Worm (Caenorhabditis elegans) whole organism, young adult: ENCODE data around the gene W08F4.5.
"Not testable (repeated sequence)": the region's sequence is repeated elsewhere in the genome, so short reads cannot be mapped to it uniquely, and the experiment has no call there.

Source experiments
- B0261.1 ChIP-seq: sonication (generic microtip); optimal IDR thresholded peaks from 2 replicates; lab custom pipeline; 2016; ENCODE audit warnings: mild to moderate bottlenecking, missing genetic modification characterization, moderate library complexity, missing compliant biosample characterization
- D2030.7 ChIP-seq: fragments of 200-800 bp; sonication (Bioruptor generic); IDR thresholded peaks from 2 replicates; pipeline ENCODE4 v1.3.6; 2022; ENCODE audit warnings: missing genetic modification reagents, missing genetic modification characterization, missing compliant biosample characterization
- F49E8.2 ChIP-seq: sonication (generic microtip); optimal IDR thresholded peaks from 3 replicates; lab custom pipeline; 2017; ENCODE audit warnings: missing genetic modification characterization, mild to moderate bottlenecking, missing compliant biosample characterization, antibody characterized with exemption, moderate library complexity; ENCODE audit not compliant: insufficient read depth
- F52B5.7 ChIP-seq: sonication (generic microtip); optimal IDR thresholded peaks from 2 replicates; lab custom pipeline; 2016; ENCODE audit warnings: mild to moderate bottlenecking, missing genetic modification characterization, missing compliant biosample characterization
- F55B11.4 ChIP-seq: sonication (generic microtip); optimal IDR thresholded peaks from 2 replicates; lab custom pipeline; 2016; ENCODE audit warnings: missing compliant biosample characterization, missing genetic modification characterization, borderline replicate concordance; ENCODE audit not compliant: insufficient read depth
- K12H6.12 ChIP-seq: fragments of 200-800 bp; sonication (Bioruptor generic); optimal IDR thresholded peaks from 2 replicates; lab custom pipeline; 2018; ENCODE audit warnings: mild to moderate bottlenecking, missing genetic modification characterization, missing compliant biosample characterization
- T07F8.4 ChIP-seq: sonication (generic microtip); optimal IDR thresholded peaks from 2 replicates; lab custom pipeline; 2016; ENCODE audit warnings: mild to moderate bottlenecking, missing genetic modification characterization, moderate library complexity, missing compliant biosample characterization
- T26A5.8 ChIP-seq: sonication (generic microtip); optimal IDR thresholded peaks from 2 replicates; lab custom pipeline; 2016; ENCODE audit warnings: missing genetic modification characterization, missing compliant biosample characterization
- Y56A3A.18 ChIP-seq: fragments of 200-800 bp; sonication (Bioruptor generic); IDR thresholded peaks from 2 replicates; pipeline ENCODE4 v1.3.6; 2022; ENCODE audit warnings: missing genetic modification reagents, missing genetic modification characterization, missing compliant biosample characterization
- Y95B8A.8 ChIP-seq: fragments of 200-800 bp; sonication (Bioruptor generic); IDR thresholded peaks from 2 replicates; pipeline ENCODE4 v1.3.6; 2022; ENCODE audit warnings: missing genetic modification reagents, missing genetic modification characterization, missing compliant biosample characterization
- ZK185.1 ChIP-seq: sonication (generic microtip); optimal IDR thresholded peaks from 2 replicates; lab custom pipeline; 2016; ENCODE audit warnings: mild to moderate bottlenecking, missing genetic modification characterization, missing compliant biosample characterization; ENCODE audit not compliant: poor library complexity, severe bottlenecking
- aptf-3 ChIP-seq: fragments of 200-800 bp; sonication (Bioruptor generic); IDR thresholded peaks from 2 replicates; pipeline ENCODE4 v1.3.6; 2022; ENCODE audit warnings: missing genetic modification characterization, missing compliant biosample characterization
- atf-7 ChIP-seq: sonication (generic microtip); optimal IDR thresholded peaks from 2 replicates; lab custom pipeline; 2017; ENCODE audit warnings: mild to moderate bottlenecking, missing genetic modification characterization, missing compliant biosample characterization
- attf-3 ChIP-seq: fragments of 200-800 bp; sonication (Bioruptor generic); conservative IDR thresholded peaks from 2 replicates; pipeline ENCODE4 v1.3.6; 2022; ENCODE audit warnings: missing genetic modification reagents, missing genetic modification characterization, missing compliant biosample characterization
- attf-5 ChIP-seq: fragments of 200-800 bp; sonication (Bioruptor generic); optimal IDR thresholded peaks from 2 replicates; lab custom pipeline; 2018; ENCODE audit warnings: mild to moderate bottlenecking, missing genetic modification characterization, missing compliant biosample characterization
- bed-2 ChIP-seq: fragments of 200-800 bp; sonication (Bioruptor generic); IDR thresholded peaks from 2 replicates; pipeline ENCODE4 v1.3.6; 2022; ENCODE audit warnings: missing genetic modification reagents, missing genetic modification characterization, missing compliant biosample characterization
- ceh-100 ChIP-seq: fragments of 200-800 bp; sonication (Bioruptor generic); IDR thresholded peaks from 2 replicates; pipeline ENCODE4 v1.3.6; 2022; ENCODE audit warnings: missing genetic modification reagents, missing genetic modification characterization, missing compliant biosample characterization
- ceh-79 ChIP-seq: sonication (generic microtip); optimal IDR thresholded peaks from 2 replicates; lab custom pipeline; 2017; ENCODE audit warnings: mild to moderate bottlenecking, missing genetic modification characterization, missing compliant biosample characterization
- ceh-91 ChIP-seq: fragments of 200-800 bp; sonication (Bioruptor generic); IDR thresholded peaks from 2 replicates; pipeline ENCODE4 v1.3.6; 2022; ENCODE audit warnings: missing genetic modification reagents, missing genetic modification characterization, missing compliant biosample characterization
- chd-7 ChIP-seq: sonication (generic microtip); optimal IDR thresholded peaks from 2 replicates; lab custom pipeline; 2016; ENCODE audit warnings: mild to moderate bottlenecking, missing genetic modification characterization, moderate library complexity, missing compliant biosample characterization
- dox-1 ChIP-seq: fragments of 200-800 bp; sonication (Bioruptor generic); IDR thresholded peaks from 2 replicates; pipeline ENCODE4 v1.3.6; 2022; ENCODE audit warnings: missing genetic modification reagents, missing genetic modification characterization, missing compliant biosample characterization
- dpl-1 ChIP-seq: fragments of 150-350 bp; optimal IDR thresholded peaks from 2 replicates; lab custom pipeline; 2014; ENCODE audit warnings: missing biosample characterization, missing genetic modification reagents, missing genetic modification characterization
- efl-1 ChIP-seq: fragments of 150-350 bp; optimal IDR thresholded peaks from 2 replicates; lab custom pipeline; 2014; ENCODE audit warnings: missing biosample characterization, missing genetic modification reagents, missing genetic modification characterization
- let-607 ChIP-seq, 2 experiments: fragments of 200-800 bp in 1 of 2; sonication (Bioruptor generic) in 1 of 2; sonication (generic microtip) in 1 of 2; optimal IDR thresholded peaks; 2 replicates each; lab custom pipeline; 2016 to 2018; ENCODE audit warnings: mild to moderate bottlenecking in 2 of 2, missing compliant biosample characterization in 2 of 2, missing genetic modification characterization in 2 of 2, moderate library complexity in 2 of 2, missing genotype in 1 of 2
- madf-3 ChIP-seq: fragments of 200-800 bp; sonication (Bioruptor generic); IDR thresholded peaks from 2 replicates; pipeline ENCODE4 v1.3.6; 2022; ENCODE audit warnings: missing genetic modification reagents, missing genetic modification characterization, missing compliant biosample characterization
- mcd-1 ChIP-seq: fragments of 200-800 bp; sonication (Bioruptor generic); IDR thresholded peaks from 2 replicates; pipeline ENCODE4 v1.3.6; 2022; ENCODE audit warnings: missing genetic modification reagents, missing genetic modification characterization, missing compliant biosample characterization
- mel-28 ChIP-seq: sonication (generic microtip); optimal IDR thresholded peaks from 2 replicates; lab custom pipeline; 2016; ENCODE audit warnings: borderline replicate concordance, mild to moderate bottlenecking, missing genetic modification characterization, missing compliant biosample characterization
- nhr-27 ChIP-seq: fragments of 200-800 bp; sonication (Bioruptor generic); optimal IDR thresholded peaks from 2 replicates; lab custom pipeline; 2018; ENCODE audit warnings: mild to moderate bottlenecking, missing genetic modification characterization, moderate library complexity, missing compliant biosample characterization
- pbrm-1 ChIP-seq: fragments of 200-800 bp; sonication (Bioruptor generic); IDR thresholded peaks from 2 replicates; pipeline ENCODE4 v1.3.6; 2022; ENCODE audit warnings: missing genetic modification reagents, missing genetic modification characterization, missing compliant biosample characterization
- rcor-1 ChIP-seq: fragments of 200-800 bp; sonication (Bioruptor generic); IDR thresholded peaks from 2 replicates; pipeline ENCODE4 v1.3.6; 2022; ENCODE audit warnings: missing genetic modification reagents, missing genetic modification characterization, missing compliant biosample characterization
- repo-1 ChIP-seq: sonication (generic microtip); optimal IDR thresholded peaks from 2 replicates; lab custom pipeline; 2017; ENCODE audit warnings: mild to moderate bottlenecking, missing genetic modification characterization, missing compliant biosample characterization
- sea-2 ChIP-seq: fragments of 200-800 bp; sonication (Bioruptor generic); IDR thresholded peaks from 2 replicates; pipeline ENCODE4 v1.3.6; 2022; ENCODE audit warnings: missing genetic modification characterization, missing compliant biosample characterization
- snpc-3.4 ChIP-seq: sonication (generic microtip); optimal IDR thresholded peaks from 2 replicates; lab custom pipeline; 2017; ENCODE audit warnings: missing genetic modification characterization, mild to moderate bottlenecking, missing compliant biosample characterization, antibody characterized with exemption, moderate library complexity, missing genotype, missing genetic modification reagents
- tbx-9 ChIP-seq: sonication (generic microtip); optimal IDR thresholded peaks from 2 replicates; lab custom pipeline; 2016; ENCODE audit warnings: borderline replicate concordance, missing genetic modification characterization, inconsistent platforms, missing compliant biosample characterization
- unc-130 ChIP-seq: sonication (generic microtip); optimal IDR thresholded peaks from 2 replicates; lab custom pipeline; 2016; ENCODE audit warnings: missing genetic modification reagents, missing genetic modification characterization, missing compliant biosample characterization
- ztf-22 ChIP-seq: fragments of 200-800 bp; sonication (Bioruptor generic); optimal IDR thresholded peaks from 2 replicates; lab custom pipeline; 2018; ENCODE audit warnings: mild to moderate bottlenecking, missing genetic modification characterization, moderate library complexity, missing compliant biosample characterization
- ztf-28 ChIP-seq: fragments of 200-800 bp; sonication (Bioruptor generic); IDR thresholded peaks from 2 replicates; pipeline ENCODE4 v1.3.6; 2022; ENCODE audit warnings: missing genetic modification reagents, missing genetic modification characterization, missing compliant biosample characterization
- ztf-3 ChIP-seq: fragments of 200-800 bp; sonication (Bioruptor generic); optimal IDR thresholded peaks from 2 replicates; lab custom pipeline; 2018; ENCODE audit warnings: mild to moderate bottlenecking, missing genetic modification characterization, missing compliant biosample characterization
- ztf-6 ChIP-seq: fragments of 200-800 bp; sonication (Bioruptor generic); IDR thresholded peaks from 2 replicates; pipeline ENCODE4 v1.3.6; 2022; ENCODE audit warnings: missing genetic modification reagents, missing genetic modification characterization, missing compliant biosample characterization

The W08F4.5 gene

ce11 chrII:568776-569175 lies at the start of gene W08F4.5:
Gene W08F4.5 (minus strand): TSS chrII:568876.
- TF ChIP-seq F49E8.2 (no peak), T07F8.4 (tag; lab: Kevin White, UChicago) (no peak), ZK185.1 (no peak), F52B5.7 (tag; lab: Kevin White, UChicago) (no peak), efl-1 (GFP tag; lab: Kevin White, UChicago) (no peak), F55B11.4 (no peak), D2030.7 (GFP tag; lab: Robert Waterston, UW) (no peak), atf-7 (no peak), ztf-28 (GFP tag; lab: Robert Waterston, UW) (no peak), repo-1 (tag; lab: Kevin White, UChicago) (no peak), Y56A3A.18 (no peak), ceh-91 (GFP tag; lab: Robert Waterston, UW) (no peak), B0261.1 (no peak)

ce11 chrII:614701-615100 lies 46.0 kb upstream of the W08F4.5 start:
- no peak for TF ChIP-seq attf-3 (GFP tag; lab: Robert Waterston, UW)
- TF ChIP-seq madf-3: no peak
- no peak for TF ChIP-seq ztf-3 (GFP tag; lab: Kevin White, UChicago)
- no peak for TF ChIP-seq chd-7 (tag; lab: Kevin White, UChicago)
- no peak for TF ChIP-seq dox-1 (GFP tag; lab: Robert Waterston, UW)
- no peak for TF ChIP-seq ztf-6 (GFP tag; lab: Robert Waterston, UW)
- no peak for TF ChIP-seq ztf-22 (GFP tag; lab: Kevin White, UChicago)
- no peak for TF ChIP-seq K12H6.12 (tag; lab: Kevin White, UChicago)
- TF ChIP-seq F52B5.7 (tag; lab: Kevin White, UChicago): no peak
- TF ChIP-seq efl-1 (GFP tag; lab: Kevin White, UChicago): no peak
- no peak for TF ChIP-seq unc-130 (GFP tag; lab: Kevin White, UChicago)
- no peak for TF ChIP-seq attf-5
- no peak for TF ChIP-seq ztf-28 (GFP tag; lab: Robert Waterston, UW)
- TF ChIP-seq ceh-100: no peak
- TF ChIP-seq mel-28 (tag; lab: Kevin White, UChicago): no peak
- TF ChIP-seq tbx-9: no peak
- TF ChIP-seq Y56A3A.18: no peak
- TF ChIP-seq sea-2: no peak

DNA sequence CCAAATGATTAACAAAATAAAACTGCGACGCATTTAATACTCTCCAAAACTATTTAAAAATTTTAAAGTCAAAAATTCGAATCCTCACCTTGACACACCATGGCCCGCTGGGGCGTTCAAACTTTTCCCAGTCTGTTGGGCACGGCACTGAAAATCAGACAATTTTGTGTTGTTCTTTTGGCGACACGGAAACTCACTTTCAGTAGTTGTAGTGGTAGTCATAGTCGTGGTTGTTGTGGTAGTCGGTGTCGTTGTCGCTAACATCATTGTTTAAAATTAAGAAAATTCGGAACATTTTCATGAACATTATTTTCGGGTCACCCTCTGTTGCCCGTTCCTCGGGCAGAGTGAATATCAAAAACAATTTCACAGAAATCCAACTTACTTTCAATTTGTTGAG lies 43.7 kb upstream of the W08F4.5 start, which contains the start of gene clec-118:
Gene clec-118, minus strand, starts transcription at position 101 of the 400 bp plus-strand sequence.
- not testable (repeated sequence) for TF ChIP-seq aptf-3; Y95B8A.8 (GFP tag; lab: Robert Waterston, UW); ceh-79 (tag; lab: Kevin White, UChicago)

DNA sequence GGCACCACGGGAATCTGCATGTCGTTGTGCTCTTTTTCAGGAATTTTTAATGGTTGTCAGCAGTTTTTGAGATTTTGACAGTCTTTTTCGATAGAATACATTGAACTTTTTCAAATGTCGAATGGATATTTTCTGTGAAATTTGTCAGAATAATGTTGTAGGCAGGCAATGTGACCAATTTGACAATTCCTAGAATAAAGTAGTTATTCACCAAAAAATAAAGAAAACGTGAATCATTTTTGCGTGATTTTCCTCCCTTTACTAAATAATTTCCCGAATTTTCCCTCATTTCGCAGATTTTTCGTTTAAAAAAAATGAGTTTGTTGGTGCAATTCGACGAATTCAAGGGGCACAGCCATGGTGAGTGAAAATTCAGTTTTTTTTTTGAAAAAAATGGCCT lies 40.1 kb upstream of the W08F4.5 start, which contains the start of gene W04H10.1:
Gene W04H10.1, plus strand, starts transcription at position 301 of the 400 bp plus-strand sequence.
- TF ChIP-seq pbrm-1 (no peak), let-607 (tag; optimal IDR thresholded peaks at IDR 0.05; lab: Kevin White, UChicago) (no peak), rcor-1 (GFP tag; lab: Robert Waterston, UW) (no peak), nhr-27 (tag; lab: Kevin White, UChicago) (no peak), ztf-3 (GFP tag; lab: Kevin White, UChicago) (no peak), chd-7 (tag; lab: Kevin White, UChicago) (no peak), mcd-1 (GFP tag; lab: Robert Waterston, UW) (no peak), T26A5.8 (tag; lab: Kevin White, UChicago) (no peak), dpl-1 (GFP tag; lab: Kevin White, UChicago) (no peak), bed-2 (GFP tag; lab: Robert Waterston, UW) (no peak), snpc-3.4 (tag; lab: Kevin White, UChicago) (no peak), dox-1 (GFP tag; lab: Robert Waterston, UW) (no peak)
